Fruit fly (Drosophila melanogaster) whole organism, embryonic: ENCODE results near the gene CG6330.
A peak's percentile ranks its signal among the peaks of the same experiment; 100 is the strongest.

Experiments
- Atf6 ChIP-seq: fragments of 200-800 bp; sonication (Bioruptor generic); IDR thresholded peaks from 2 replicates; pipeline ENCODE4 v1.3.6; 2022; ENCODE audit warnings: missing biosample characterization, missing genetic modification characterization
- CG10321 ChIP-seq: fragments of 200-800 bp; sonication (Bioruptor generic); IDR thresholded peaks from 2 replicates; pipeline ENCODE4 v1.3.6; 2022; ENCODE audit warnings: missing biosample characterization, missing genetic modification characterization
- CG12219 ChIP-seq: fragments of 200-800 bp; sonication (Bioruptor generic); optimal IDR thresholded peaks from 3 replicates; lab custom pipeline; 2018; ENCODE audit warnings: missing biosample characterization, mild to moderate bottlenecking, missing genetic modification characterization
- CG1233 ChIP-seq: fragments of 200-800 bp; sonication (Bioruptor generic); optimal IDR thresholded peaks from 4 replicates; lab custom pipeline; 2018; ENCODE audit warnings: missing biosample characterization, mild to moderate bottlenecking, missing genetic modification characterization
- CG1529 ChIP-seq: fragments of 200-800 bp; sonication (Bioruptor generic); optimal IDR thresholded peaks from 3 replicates; lab custom pipeline; 2018; ENCODE audit warnings: missing biosample characterization, missing genetic modification characterization
- CG15601 ChIP-seq: fragments of 200-800 bp; sonication (Bioruptor generic); optimal IDR thresholded peaks from 3 replicates; lab custom pipeline; 2019; ENCODE audit warnings: missing biosample characterization, mild to moderate bottlenecking, missing genetic modification characterization, moderate library complexity
- CG17359 ChIP-seq: fragments of 200-800 bp; sonication (Bioruptor generic); optimal IDR thresholded peaks from 3 replicates; lab custom pipeline; 2018; ENCODE audit warnings: missing biosample characterization, mild to moderate bottlenecking, missing genetic modification characterization, moderate library complexity
- CG18011 ChIP-seq: fragments of 200-800 bp; sonication (Bioruptor generic); optimal IDR thresholded peaks from 2 replicates; lab custom pipeline; 2017; ENCODE audit warnings: missing biosample characterization, missing genetic modification characterization, mild to moderate bottlenecking, moderate library complexity, missing genotype
- CG2199 ChIP-seq: fragments of 200-800 bp; sonication (Bioruptor generic); IDR thresholded peaks from 3 replicates; pipeline ENCODE4 v1.3.6; 2022; ENCODE audit warnings: missing biosample characterization, missing genetic modification characterization
- CG2712 ChIP-seq: fragments of 200-800 bp; optimal IDR thresholded peaks from 3 replicates; lab custom pipeline; 2019; ENCODE audit warnings: missing biosample characterization, mild to moderate bottlenecking, missing genetic modification characterization, moderate library complexity
- CG2875 ChIP-seq: fragments of 200-800 bp; sonication (Bioruptor generic); optimal IDR thresholded peaks from 2 replicates; lab custom pipeline; 2017; ENCODE audit warnings: missing biosample characterization, mild to moderate bottlenecking, missing genetic modification characterization, missing genetic modification reagents
- CG34224 ChIP-seq: fragments of 200-800 bp; sonication (Bioruptor generic); IDR thresholded peaks from 3 replicates; pipeline ENCODE4 v1.3.6; 2022; ENCODE audit warnings: missing biosample characterization, missing genetic modification characterization; ENCODE audit not compliant: partially characterized antibody
- CG5953 ChIP-seq: fragments of 200-800 bp; sonication (Bioruptor generic); IDR thresholded peaks from 2 replicates; pipeline ENCODE4 v1.3.6; 2022; ENCODE audit warnings: missing biosample characterization, missing genetic modification characterization
- CG6175 ChIP-seq: fragments of 200-800 bp; sonication (Bioruptor generic); IDR thresholded peaks from 3 replicates; pipeline ENCODE4 v1.3.6; 2022; ENCODE audit warnings: missing biosample characterization, missing genetic modification characterization
- CG8944 ChIP-seq: fragments of 200-800 bp; sonication (Bioruptor generic); optimal IDR thresholded peaks from 3 replicates; lab custom pipeline; 2016; ENCODE audit warnings: missing biosample characterization, missing genetic modification characterization
- CG9609 ChIP-seq: fragments of 200-800 bp; sonication (Bioruptor generic); optimal IDR thresholded peaks from 3 replicates; lab custom pipeline; 2016; ENCODE audit warnings: missing biosample characterization, missing genetic modification characterization
- CG9797 ChIP-seq: fragments of 200-800 bp; sonication (Bioruptor generic); optimal IDR thresholded peaks from 3 replicates; lab custom pipeline; 2018; ENCODE audit warnings: missing biosample characterization, mild to moderate bottlenecking, missing genetic modification characterization
- Camta ChIP-seq: fragments of 200-800 bp; sonication (Bioruptor generic); optimal IDR thresholded peaks from 2 replicates; lab custom pipeline; 2016; ENCODE audit warnings: missing biosample characterization, missing genetic modification characterization
- CrebB ChIP-seq: fragments of 200-800 bp; sonication (Bioruptor generic); optimal IDR thresholded peaks from 3 replicates; lab custom pipeline; 2018; ENCODE audit warnings: missing biosample characterization, mild to moderate bottlenecking, missing genetic modification characterization
- Dad ChIP-seq: fragments of 200-800 bp; sonication (Bioruptor generic); optimal IDR thresholded peaks from 3 replicates; lab custom pipeline; 2016; ENCODE audit warnings: missing biosample characterization, missing genetic modification characterization
- Dbx ChIP-seq: fragments of 200-800 bp; sonication (Bioruptor generic); IDR thresholded peaks from 3 replicates; pipeline ENCODE4 v1.3.6; 2022; ENCODE audit warnings: missing biosample characterization, missing genetic modification characterization
- Dfd ChIP-seq, 2 experiments: fragments of >200 bp; optimal IDR thresholded peaks; 2 replicates each; lab custom pipeline; 2017; ENCODE audit warnings: missing biosample characterization in 2 of 2, missing genetic modification characterization in 2 of 2
- Dp ChIP-seq: fragments of 200-800 bp; sonication (Bioruptor generic); optimal IDR thresholded peaks from 2 replicates; lab custom pipeline; 2018; ENCODE audit warnings: missing biosample characterization, mild to moderate bottlenecking, missing genetic modification characterization, moderate library complexity
- E2f2 ChIP-seq: fragments of 200-800 bp; sonication (Bioruptor generic); IDR thresholded peaks from 2 replicates; pipeline ENCODE4 v1.3.6; 2022; ENCODE audit warnings: missing biosample characterization, missing genetic modification characterization
- Eip74EF ChIP-seq, 2 experiments: fragments of 200-800 bp in 1 of 2; fragments of >200 bp in 1 of 2; sonication (Bioruptor generic) in 1 of 2; optimal IDR thresholded peaks; 2 replicates each; lab custom pipeline; 2017 to 2019; ENCODE audit warnings: missing biosample characterization in 2 of 2, missing genetic modification characterization in 2 of 2, mild to moderate bottlenecking in 1 of 2, moderate library complexity in 1 of 2
- HLH3B ChIP-seq: fragments of 200-800 bp; sonication (Bioruptor generic); IDR thresholded peaks from 2 replicates; pipeline ENCODE4 v1.3.6; 2022; ENCODE audit warnings: missing biosample characterization, missing genetic modification characterization
- Kr ChIP-seq: fragments of 200-800 bp; sonication (Bioruptor generic); optimal IDR thresholded peaks from 2 replicates; lab custom pipeline; 2017; ENCODE audit warnings: missing biosample characterization, mild to moderate bottlenecking, missing genetic modification characterization
- Max ChIP-seq: fragments of 200-800 bp; sonication (Bioruptor generic); optimal IDR thresholded peaks from 2 replicates; lab custom pipeline; 2016; ENCODE audit warnings: missing biosample characterization, mild to moderate bottlenecking, missing genetic modification characterization
- Med ChIP-seq: fragments of 200-800 bp; sonication (Bioruptor generic); peaks from one replicate; lab custom pipeline; 2016; ENCODE audit warnings: missing biosample characterization, missing genetic modification characterization, mild to moderate bottlenecking, inconsistent platforms, moderate library complexity
- Meics ChIP-seq: fragments of 200-800 bp; sonication (Bioruptor generic); optimal IDR thresholded peaks from 2 replicates; lab custom pipeline; 2017; ENCODE audit warnings: missing biosample characterization, mild to moderate bottlenecking, missing genetic modification characterization
- Myb ChIP-seq: fragments of 200-800 bp; sonication (Bioruptor generic); optimal IDR thresholded peaks from 2 replicates; lab custom pipeline; 2016; ENCODE audit warnings: missing biosample characterization, missing genetic modification characterization
- NC2β ChIP-seq: fragments of 200-800 bp; sonication (Bioruptor generic); optimal IDR thresholded peaks from 2 replicates; lab custom pipeline; 2016; ENCODE audit warnings: missing biosample characterization, missing genetic modification characterization
- Rfx ChIP-seq: fragments of 200-800 bp; sonication (Bioruptor generic); IDR thresholded peaks from 2 replicates; pipeline ENCODE4 v1.3.6; 2022; ENCODE audit warnings: missing biosample characterization, missing genetic modification characterization
- Rx ChIP-seq: fragments of 200-800 bp; sonication (Bioruptor generic); IDR thresholded peaks from 2 replicates; pipeline ENCODE4 v1.3.6; 2022; ENCODE audit warnings: missing biosample characterization, missing genetic modification characterization
- Xbp1 ChIP-seq: fragments of 200-800 bp; sonication (Bioruptor generic); optimal IDR thresholded peaks from 3 replicates; lab custom pipeline; 2016; ENCODE audit warnings: missing biosample characterization, mild to moderate bottlenecking, missing genetic modification characterization
- abd-A ChIP-seq: fragments of 200-800 bp; sonication (Bioruptor generic); optimal IDR thresholded peaks from 3 replicates; lab custom pipeline; 2019; ENCODE audit warnings: missing biosample characterization, mild to moderate bottlenecking, missing genetic modification characterization, moderate library complexity
- ac ChIP-seq: fragments of 200-800 bp; sonication (Bioruptor generic); optimal IDR thresholded peaks from 3 replicates; lab custom pipeline; 2017; ENCODE audit warnings: missing biosample characterization, mild to moderate bottlenecking, missing genetic modification characterization
- btn ChIP-seq: fragments of 200-800 bp; sonication (Bioruptor generic); optimal IDR thresholded peaks from 2 replicates; lab custom pipeline; 2016; ENCODE audit warnings: missing biosample characterization, missing genetic modification characterization
- da ChIP-seq: fragments of 200-800 bp; sonication (Bioruptor generic); optimal IDR thresholded peaks from 2 replicates; lab custom pipeline; 2016; ENCODE audit warnings: missing biosample characterization, missing genetic modification characterization
- grau ChIP-seq: fragments of 200-800 bp; optimal IDR thresholded peaks from 3 replicates; lab custom pipeline; 2019; ENCODE audit warnings: missing biosample characterization, mild to moderate bottlenecking, missing genetic modification characterization, moderate library complexity
- gsb-n ChIP-seq: fragments of 200-800 bp; sonication (Bioruptor generic); optimal IDR thresholded peaks from 3 replicates; lab custom pipeline; 2018; ENCODE audit warnings: missing biosample characterization, mild to moderate bottlenecking, missing genetic modification characterization
- ind ChIP-seq: fragments of 200-800 bp; sonication (Bioruptor generic); optimal IDR thresholded peaks from 3 replicates; lab custom pipeline; 2016; ENCODE audit warnings: missing biosample characterization, missing genetic modification characterization
- jigr1 ChIP-seq: fragments of 200-800 bp; sonication (Bioruptor generic); IDR thresholded peaks from 3 replicates; pipeline ENCODE4 v1.3.6; 2022; ENCODE audit warnings: missing biosample characterization, missing genetic modification characterization
- nerfin-1 ChIP-seq: fragments of 200-800 bp; sonication (Bioruptor generic); optimal IDR thresholded peaks from 3 replicates; lab custom pipeline; 2019; ENCODE audit warnings: missing biosample characterization, mild to moderate bottlenecking, missing genetic modification characterization, moderate library complexity
- pfk ChIP-seq: fragments of 200-800 bp; sonication (Bioruptor generic); optimal IDR thresholded peaks from 2 replicates; lab custom pipeline; 2018; ENCODE audit warnings: missing biosample characterization, mild to moderate bottlenecking, missing genetic modification characterization, moderate library complexity
- pita ChIP-seq: fragments of 200-800 bp; sonication (Bioruptor generic); optimal IDR thresholded peaks from 2 replicates; lab custom pipeline; 2017; ENCODE audit warnings: missing biosample characterization, mild to moderate bottlenecking, missing genetic modification characterization
- scrt ChIP-seq: fragments of 200-800 bp; sonication (Bioruptor generic); optimal IDR thresholded peaks from 2 replicates; lab custom pipeline; 2018; ENCODE audit warnings: missing biosample characterization, mild to moderate bottlenecking, missing genetic modification characterization, moderate library complexity
- seq ChIP-seq: fragments of 200-800 bp; sonication (Bioruptor generic); IDR thresholded peaks from 2 replicates; pipeline ENCODE4 v1.3.6; 2022; ENCODE audit warnings: missing biosample characterization, missing genetic modification characterization
- ssp ChIP-seq: fragments of 200-800 bp; sonication (Bioruptor generic); IDR thresholded peaks from 2 replicates; pipeline ENCODE4 v1.3.6; 2022; ENCODE audit warnings: missing biosample characterization, missing genetic modification characterization
- tio ChIP-seq: fragments of 200-800 bp; sonication (Bioruptor generic); optimal IDR thresholded peaks from 2 replicates; lab custom pipeline; 2017; ENCODE audit warnings: missing biosample characterization, missing genetic modification characterization, inconsistent platforms
- zen ChIP-seq: fragments of 200-800 bp; sonication (Bioruptor generic); optimal IDR thresholded peaks from 3 replicates; lab custom pipeline; 2018; ENCODE audit warnings: missing biosample characterization, mild to moderate bottlenecking, missing genetic modification characterization, moderate library complexity

The CG6330 gene

dm6 chr3R:26952200-26952856, 6.0 kb downstream of the CG6330 start (continued):
- peak; percentile 63 for TF ChIP-seq Meics (GFP tag; lab: Kevin White, UChicago)
- TF ChIP-seq da = no peak
- no peak for TF ChIP-seq ac (GFP tag; lab: Kevin White, UChicago)
- TF ChIP-seq Atf6 = peak; percentile 11; the same call in 1 of the 2 replicates
- TF ChIP-seq nerfin-1 (tag; lab: Kevin White, UChicago) = no peak
- TF ChIP-seq CG9797 = no peak
- TF ChIP-seq tio (GFP tag; lab: Kevin White, UChicago) = peak; percentile 26
- TF ChIP-seq Dad (GFP tag; lab: Kevin White, UChicago) = no peak
- TF ChIP-seq CG12219 = no peak
- no peak for TF ChIP-seq scrt
- TF ChIP-seq CG1529 (GFP tag; lab: Kevin White, UChicago) = no peak
- TF ChIP-seq Kr (GFP tag; lab: Kevin White, UChicago) = no peak
- TF ChIP-seq ind = peak; percentile 47
- peak; percentile 51 for TF ChIP-seq abd-A (tag; lab: Kevin White, UChicago)
- no peak for TF ChIP-seq CG8944 (GFP tag; lab: Kevin White, UChicago)
- no peak for TF ChIP-seq E2f2 (GFP tag; lab: Robert Waterston, UW)
- TF ChIP-seq Eip74EF (GFP tag; optimal IDR thresholded peaks at IDR 0.05; lab: Kevin White, UChicago) = no peak
- TF ChIP-seq grau (tag; lab: Kevin White, UChicago) = peak; percentile 41
- TF ChIP-seq HLH3B = no peak
- TF ChIP-seq btn = no peak
- TF ChIP-seq Camta (GFP tag; lab: Kevin White, UChicago) = no peak
- no peak for TF ChIP-seq CG15601 (tag; lab: Kevin White, UChicago)
- TF ChIP-seq CG2712 = no peak
- no peak for TF ChIP-seq pita (GFP tag; lab: Kevin White, UChicago)
- TF ChIP-seq Xbp1 (GFP tag; lab: Kevin White, UChicago) = no peak
- TF ChIP-seq zen = no peak
- no peak for TF ChIP-seq CG17359 (tag; lab: Kevin White, UChicago)
- no peak for TF ChIP-seq CG18011 (GFP tag; lab: Kevin White, UChicago)
- TF ChIP-seq pfk (GFP tag; lab: Kevin White, UChicago) = no peak
- TF ChIP-seq CG34224 (GFP tag; lab: Robert Waterston, UW) = no peak
- no peak for TF ChIP-seq CG1233 (GFP tag; lab: Kevin White, UChicago)
- no peak for TF ChIP-seq Rx
- no peak for TF ChIP-seq jigr1
- TF ChIP-seq Dbx (GFP tag; lab: Robert Waterston, UW) = peak; percentile 36; the same call in 1 of the 3 replicates
- TF ChIP-seq Dp = no peak
- no peak for TF ChIP-seq seq (GFP tag; lab: Robert Waterston, UW)
- no peak for TF ChIP-seq CG6175 (GFP tag; lab: Robert Waterston, UW)
- TF ChIP-seq ssp (GFP tag; lab: Robert Waterston, UW) = no peak
- no peak for TF ChIP-seq CG2875
- no peak for TF ChIP-seq CrebB (tag; lab: Kevin White, UChicago)
- TF ChIP-seq CG5953 (GFP tag; lab: Robert Waterston, UW) = no peak
- TF ChIP-seq gsb-n = no peak
- no peak for TF ChIP-seq Max
- TF ChIP-seq CG9609 (GFP tag; lab: Kevin White, UChicago) = no peak
- TF ChIP-seq Myb (GFP tag; lab: Kevin White, UChicago) = no peak
- no peak for TF ChIP-seq NC2β (GFP tag; lab: Kevin White, UChicago)
- no peak for TF ChIP-seq CG2199 (GFP tag; lab: Robert Waterston, UW)
- TF ChIP-seq Rfx (GFP tag; lab: Robert Waterston, UW) = peak; percentile 41; the same call in 1 of the 2 replicates
- no peak for TF ChIP-seq CG10321
- no peak for TF ChIP-seq Dfd (GFP tag; optimal IDR thresholded peaks at IDR 0.05; lab: Kevin White, UChicago)
- TF ChIP-seq Med (GFP tag; lab: Kevin White, UChicago) = peak; percentile 91
